Worm (Caenorhabditis elegans): ENCODE measurements around the gene lhfp-4.
A peak's percentile ranks its signal among the peaks of the same experiment; 100 is the strongest.

The lhfp-4 gene

DNA sequence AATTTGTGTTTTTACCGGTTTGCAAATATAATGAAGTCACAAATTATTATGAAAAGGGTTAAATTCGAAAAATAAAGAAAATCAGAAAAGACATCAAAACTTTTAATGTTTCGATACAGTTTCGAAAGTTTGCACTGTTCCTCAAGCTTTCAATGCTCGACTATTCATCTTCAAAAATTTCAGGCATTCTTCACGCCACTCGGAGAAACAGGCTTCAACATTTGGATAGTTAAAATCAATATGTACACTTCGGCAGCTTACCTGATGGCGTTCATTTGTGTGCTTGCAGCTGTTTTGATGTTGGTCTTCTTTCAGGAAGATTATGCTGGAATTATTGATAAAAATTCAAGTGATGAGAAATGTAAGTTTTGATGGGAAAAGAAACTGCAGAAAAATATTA, 28.2 kb upstream of the lhfp-4 start:
- peak in 1 of 2 experiments; percentile 46 for TF ChIP-seq unc-62 (GFP tag; optimal IDR thresholded peaks at IDR 0.05 in 1 of 2)
- no peak for TF ChIP-seq unc-62 (tag; optimal IDR thresholded peaks at IDR 0.05)
- TF ChIP-seq zfp-3 (GFP tag; conservative IDR thresholded peaks at IDR 0.05) = no peak
- TF ChIP-seq aha-1 (tag) = peak; percentile 95

DNA sequence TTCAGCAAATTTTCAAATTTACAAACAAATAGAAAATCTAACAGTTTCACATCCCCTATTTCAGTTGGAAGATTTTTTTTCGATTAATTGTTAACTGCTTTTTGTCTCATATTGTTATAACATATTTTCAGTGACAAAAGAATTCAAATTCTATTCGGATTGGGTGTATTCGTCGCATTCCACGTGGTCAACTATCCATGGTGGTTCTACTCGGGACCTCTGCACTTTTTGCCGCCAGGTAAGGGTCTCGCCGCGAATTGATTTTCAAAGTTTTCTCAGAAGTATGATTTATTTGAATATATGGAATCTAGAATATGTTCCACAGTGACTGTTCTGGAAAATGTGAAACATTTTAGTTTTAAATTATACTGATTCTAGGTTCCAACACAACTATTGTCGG, 26.8 kb upstream of the lhfp-4 start:
- no peak for TF ChIP-seq nhr-76 (tag; optimal IDR thresholded peaks at IDR 0.05)
- TF ChIP-seq unc-62 (GFP tag; optimal IDR thresholded peaks at IDR 0.05 in 1 of 2) = peak in 1 of 2 experiments; percentile 95
- TF ChIP-seq unc-62 (tag; optimal IDR thresholded peaks at IDR 0.05) = no peak
- TF ChIP-seq mdt-29 (GFP tag; IDR thresholded peaks at IDR 0.05) = no peak
- TF ChIP-seq zfp-3 (GFP tag; conservative IDR thresholded peaks at IDR 0.05) = no peak
- no peak for TF ChIP-seq fkh-10 (GFP tag; optimal IDR thresholded peaks at IDR 0.05)
- TF ChIP-seq nhr-237 (tag; optimal IDR thresholded peaks at IDR 0.05) = no peak

DNA sequence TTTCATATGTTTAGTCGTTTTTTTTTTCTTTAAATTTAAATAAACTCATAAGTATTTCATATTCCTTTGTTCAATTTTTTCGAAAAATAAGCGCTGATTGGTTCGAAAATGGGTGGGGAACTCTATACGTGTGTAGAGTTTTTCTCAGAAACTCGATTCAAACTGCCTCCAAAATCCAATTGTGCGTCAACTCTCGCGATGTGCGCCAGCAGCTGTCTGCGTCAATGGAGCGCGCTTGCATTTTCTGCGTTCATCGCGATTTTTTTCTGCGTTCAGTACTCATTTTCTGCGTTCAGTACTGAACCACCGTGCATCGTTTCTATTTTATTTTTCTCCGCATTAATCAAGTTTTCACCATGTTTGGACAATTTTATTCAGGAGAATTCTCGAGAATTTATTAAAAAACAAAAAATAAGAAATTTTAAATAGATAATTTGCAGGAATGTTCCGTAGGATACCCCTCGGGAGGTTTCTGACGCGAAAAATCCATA, 25.6 kb upstream of the lhfp-4 start, which contains the start of gene eelo-2:
eelo-2 (plus strand) TSS at position 441 of the 491 bp plus-strand sequence.
- TF ChIP-seq daf-19 (GFP tag; conservative IDR thresholded peaks at IDR 0.05) (peak; percentile 85; the same call in 1 of the 2 replicates), nhr-11 (tag; optimal IDR thresholded peaks at IDR 0.05) (peak; percentile 97), set-16 (GFP tag; IDR thresholded peaks at IDR 0.05) (peak; percentile 68), nhr-237 (tag; optimal IDR thresholded peaks at IDR 0.05) (peak; percentile 54), ceh-82 (tag; optimal IDR thresholded peaks at IDR 0.05) (peak; percentile 62), nhr-76 (tag; optimal IDR thresholded peaks at IDR 0.05) (peak; percentile 75), zag-1 (tag; optimal IDR thresholded peaks at IDR 0.05) (peak; percentile 86), mep-1 (tag; optimal IDR thresholded peaks at IDR 0.05) (peak; percentile 99), nhr-102 (tag; optimal IDR thresholded peaks at IDR 0.05) (peak; percentile 98), dmd-9 (GFP tag; IDR thresholded peaks at IDR 0.05) (peak; percentile 96), nhr-6 (tag; optimal IDR thresholded peaks at IDR 0.05) (peak; percentile 99), arid-1 (GFP tag; conservative IDR thresholded peaks at IDR 0.05) (peak; percentile 97), madf-5 (GFP tag; IDR thresholded peaks at IDR 0.05) (peak; percentile 57 to 74; a peak in 2 of 4 replicates), zfp-3 (GFP tag; conservative IDR thresholded peaks at IDR 0.05) (peak; percentile 97), ceh-32 (tag; optimal IDR thresholded peaks at IDR 0.05; ENCODE audit: poor library complexity) (peak; percentile 75), lin-29 (GFP tag; IDR thresholded peaks at IDR 0.05) (peak; percentile 97), mdt-29 (GFP tag; IDR thresholded peaks at IDR 0.05) (peak; percentile 96), cey-2 (tag; optimal IDR thresholded peaks at IDR 0.05; ENCODE audit: borderline replicate concordance, insufficient read depth) (peak; percentile 1), dve-1 (tag; optimal IDR thresholded peaks at IDR 0.05; ENCODE audit: insufficient read depth) (peak; percentile 99), zip-2 (tag; optimal IDR thresholded peaks at IDR 0.05) (peak; percentile 73), attf-4 (tag; optimal IDR thresholded peaks at IDR 0.05) (no peak), duxl-1 (tag; optimal IDR thresholded peaks at IDR 0.05; ENCODE audit: poor library complexity) (peak; percentile 96), ces-1 (GFP tag; optimal IDR thresholded peaks at IDR 0.05) (peak; percentile 34), F10B5.3 (tag; optimal IDR thresholded peaks at IDR 0.05) (peak; percentile 93), unc-130 (GFP tag; optimal IDR thresholded peaks at IDR 0.05) (peak; percentile 93), pha-4 (GFP tag; IDR thresholded peaks at IDR 0.05) (peak; percentile 95), pha-4 (tag; optimal IDR thresholded peaks at IDR 0.05) (peak; percentile 6), daf-8 (GFP tag; IDR thresholded peaks at IDR 0.05) (no peak), F37D6.2 (tag; optimal IDR thresholded peaks at IDR 0.05) (peak; percentile 96), ZK546.5 (tag; optimal IDR thresholded peaks at IDR 0.05) (peak in 1 of 2 experiments; percentile 79), nhr-42 (GFP tag; IDR thresholded peaks at IDR 0.05) (peak; percentile 96), lin-39 (tag; optimal IDR thresholded peaks at IDR 0.05) (peak; percentile 52), Y48G9A.11 (GFP tag; IDR thresholded peaks at IDR 0.05) (peak; percentile 75), daf-16 (GFP tag; optimal IDR thresholded peaks at IDR 0.05) (peak; percentile 66 to 91), daf-16 (tag; optimal IDR thresholded peaks at IDR 0.05) (peak; percentile 80), ama-1 (optimal IDR thresholded peaks at IDR 0.05) (peak; percentile 62), pqm-1 (tag; optimal IDR thresholded peaks at IDR 0.05) (peak; percentile 63), T20F7.1 (GFP tag; optimal IDR thresholded peaks at IDR 0.05) (no peak), D1046.2 (GFP tag; IDR thresholded peaks at IDR 0.05) (peak; percentile 89), lin-15B (tag; optimal IDR thresholded peaks at IDR 0.05) (peak; percentile 96), mxl-2 (GFP tag; conservative IDR thresholded peaks at IDR 0.05) (peak; percentile 86), hmg-1.1 (GFP tag; IDR thresholded peaks at IDR 0.05) (peak; percentile 97), Y105C5A.15 (GFP tag; IDR thresholded peaks at IDR 0.05) (0 out of 2 replicates have a peak, but pooled peaks have one; percentile 19)
